Worm (Caenorhabditis elegans) whole organism, L2 larva: ENCODE measurements around the gene Y116A8C.23.
"Not testable (repeated sequence)": the region's sequence is repeated elsewhere in the genome, so short reads cannot be mapped to it uniquely, and the experiment has no call there.

Experiments used
- C34F6.9 ChIP-seq: fragments of 150-350 bp; optimal IDR thresholded peaks from 2 replicates; lab custom pipeline; 2014; ENCODE audit warnings: missing biosample characterization, missing genetic modification characterization
- F13H6.1 ChIP-seq: sonication (generic microtip); optimal IDR thresholded peaks from 2 replicates; lab custom pipeline; 2016; ENCODE audit warnings: missing genetic modification characterization, missing compliant biosample characterization
- R02D3.7 ChIP-seq: fragments of 150-350 bp; optimal IDR thresholded peaks from 2 replicates; lab custom pipeline; 2014; ENCODE audit warnings: missing biosample characterization, missing genetic modification characterization
- Y55F3AM.14 ChIP-seq: fragments of 200-800 bp; sonication (Bioruptor generic); optimal IDR thresholded peaks from 2 replicates; lab custom pipeline; 2018; ENCODE audit warnings: mild to moderate bottlenecking, missing genetic modification characterization, missing compliant biosample characterization
- ZK546.5 ChIP-seq: sonication (generic microtip); optimal IDR thresholded peaks from 2 replicates; lab custom pipeline; 2017; ENCODE audit warnings: missing biosample characterization, missing genetic modification characterization
- aly-2 ChIP-seq: fragments of 150-350 bp; optimal IDR thresholded peaks from 2 replicates; lab custom pipeline; 2014; ENCODE audit warnings: missing biosample characterization, missing genetic modification characterization
- blmp-1 ChIP-seq: sonication (generic microtip); optimal IDR thresholded peaks from 2 replicates; lab custom pipeline; 2017; ENCODE audit warnings: missing genetic modification characterization, mild to moderate bottlenecking, missing compliant biosample characterization, antibody characterized with exemption, moderate library complexity; ENCODE audit not compliant: insufficient read depth
- ceh-16 ChIP-seq: fragments of 150-350 bp; optimal IDR thresholded peaks from 2 replicates; lab custom pipeline; 2014; ENCODE audit warnings: missing biosample characterization, missing genetic modification characterization
- ceh-82 ChIP-seq: fragments of 150-350 bp; optimal IDR thresholded peaks from 2 replicates; lab custom pipeline; 2014; ENCODE audit warnings: missing biosample characterization, missing genetic modification characterization
- crh-2 ChIP-seq: sonication (generic microtip); optimal IDR thresholded peaks from 2 replicates; lab custom pipeline; 2017; ENCODE audit warnings: missing biosample characterization, missing genetic modification characterization
- dmd-4 ChIP-seq: sonication (generic microtip); optimal IDR thresholded peaks from 2 replicates; lab custom pipeline; 2017; ENCODE audit warnings: missing biosample characterization, missing genetic modification characterization
- elt-1 ChIP-seq: fragments of 150-350 bp; optimal IDR thresholded peaks from 2 replicates; lab custom pipeline; 2014; ENCODE audit warnings: missing biosample characterization, missing genetic modification characterization
- elt-3 ChIP-seq: sonication (generic microtip); optimal IDR thresholded peaks from 2 replicates; lab custom pipeline; 2017; ENCODE audit warnings: missing biosample characterization, missing genetic modification characterization
- gmeb-1 ChIP-seq: fragments of 150-350 bp; optimal IDR thresholded peaks from 2 replicates; lab custom pipeline; 2014; ENCODE audit warnings: missing biosample characterization, missing genetic modification characterization
- lin-11 ChIP-seq: fragments of 150-350 bp; sonication (generic microtip); optimal IDR thresholded peaks from 2 replicates; lab custom pipeline; 2014; ENCODE audit warnings: missing biosample characterization, missing genetic modification characterization, inconsistent platforms, mixed read lengths
- lin-13 ChIP-seq: fragments of 150-350 bp; optimal IDR thresholded peaks from 2 replicates; lab custom pipeline; 2014; ENCODE audit warnings: missing biosample characterization, missing genetic modification reagents, missing genetic modification characterization
- lin-39 ChIP-seq: fragments of 150-350 bp; optimal IDR thresholded peaks from 2 replicates; lab custom pipeline; 2014; ENCODE audit warnings: missing biosample characterization, missing genetic modification reagents, missing genetic modification characterization
- mab-5 ChIP-seq: fragments of 150-350 bp; optimal IDR thresholded peaks from 2 replicates; lab custom pipeline; 2014; ENCODE audit warnings: missing biosample characterization, missing genetic modification characterization
- mbf-1 ChIP-seq: sonication (generic microtip); optimal IDR thresholded peaks from 2 replicates; lab custom pipeline; 2017; ENCODE audit warnings: missing biosample characterization, missing genetic modification characterization
- mdl-1 ChIP-seq, 2 experiments: fragments of 150-350 bp in 1 of 2; sonication (generic microtip) in 1 of 2; optimal IDR thresholded peaks; 2 replicates each; lab custom pipeline; 2017; ENCODE audit warnings: missing biosample characterization in 2 of 2, missing genetic modification characterization in 2 of 2
- nhr-10 ChIP-seq: sonication (generic microtip); optimal IDR thresholded peaks from 2 replicates; lab custom pipeline; 2017; ENCODE audit warnings: missing biosample characterization, missing genetic modification characterization
- nhr-12 ChIP-seq: fragments of 150-350 bp; optimal IDR thresholded peaks from 2 replicates; lab custom pipeline; 2014; ENCODE audit warnings: missing biosample characterization, missing genetic modification characterization
- nhr-129 ChIP-seq: fragments of 150-350 bp; optimal IDR thresholded peaks from 2 replicates; lab custom pipeline; 2014; ENCODE audit warnings: missing biosample characterization, missing genetic modification characterization
- nhr-23 ChIP-seq: fragments of 150-350 bp; optimal IDR thresholded peaks from 2 replicates; lab custom pipeline; 2014; ENCODE audit warnings: missing biosample characterization, missing genetic modification reagents, missing genetic modification characterization
- sem-4 ChIP-seq: fragments of 150-350 bp; optimal IDR thresholded peaks from 2 replicates; lab custom pipeline; 2014; ENCODE audit warnings: missing biosample characterization, missing genetic modification reagents, missing genetic modification characterization
- sma-3 ChIP-seq: sonication (generic microtip); optimal IDR thresholded peaks from 2 replicates; lab custom pipeline; 2016; ENCODE audit warnings: missing genetic modification reagents, missing genetic modification characterization, missing compliant biosample characterization
- sma-9 ChIP-seq, 2 experiments: fragments of 150-350 bp in 1 of 2; sonication (generic microtip) in 1 of 2; optimal IDR thresholded peaks; 2 replicates each; lab custom pipeline; 2014 to 2016; ENCODE audit warnings: missing genetic modification characterization in 2 of 2, mild to moderate bottlenecking in 1 of 2, missing biosample characterization in 1 of 2, missing compliant biosample characterization in 1 of 2, missing genetic modification reagents in 1 of 2, moderate library complexity in 1 of 2
- snpc-4 ChIP-seq: fragments of 150-350 bp; optimal IDR thresholded peaks from 2 replicates; lab custom pipeline; 2014; ENCODE audit warnings: missing biosample characterization, missing genetic modification characterization
- unc-39 ChIP-seq: fragments of 150-350 bp; optimal IDR thresholded peaks from 2 replicates; lab custom pipeline; 2014; ENCODE audit warnings: missing biosample characterization, missing genetic modification characterization
- unc-55 ChIP-seq: fragments of 150-350 bp; sonication (generic microtip); optimal IDR thresholded peaks from 3 replicates; lab custom pipeline; 2014; ENCODE audit warnings: missing biosample characterization, missing genetic modification reagents, missing genetic modification characterization
- unc-62 ChIP-seq: fragments of 150-350 bp; optimal IDR thresholded peaks from 2 replicates; lab custom pipeline; 2014; ENCODE audit warnings: missing biosample characterization, missing genetic modification reagents, missing genetic modification characterization
- zag-1 ChIP-seq: fragments of 150-350 bp; optimal IDR thresholded peaks from 2 replicates; lab custom pipeline; 2014; ENCODE audit warnings: missing biosample characterization, missing genetic modification characterization

Gene Y116A8C.23

DNA sequence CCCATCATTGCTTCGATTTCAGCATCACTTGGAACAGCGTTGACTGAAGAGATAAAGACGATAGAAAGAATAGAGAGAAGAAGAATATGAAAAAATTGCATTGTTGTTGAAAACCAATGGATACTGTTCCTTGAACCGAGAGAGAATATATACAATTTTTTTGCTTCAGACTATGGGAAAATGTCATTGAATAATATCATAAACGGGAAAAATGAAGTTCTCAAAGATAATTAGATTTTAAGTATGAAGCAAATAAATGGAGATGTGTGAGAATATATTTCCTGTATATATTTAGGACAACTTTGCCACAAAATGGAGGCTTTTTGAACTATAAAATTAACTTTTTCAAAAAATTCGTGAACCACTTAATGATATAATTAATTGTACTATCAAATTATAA lies 4.7 kb downstream of the Y116A8C.23 start, which contains the start of gene Y116A8C.44:
Gene Y116A8C.44 (minus strand): TSS at position 101 of the 400 bp plus-strand sequence.
- no peak for TF ChIP-seq blmp-1 (tag; lab: Kevin White, UChicago)
- TF ChIP-seq lin-13 (GFP tag; lab: Kevin White, UChicago), result no peak
- TF ChIP-seq gmeb-1 (tag; lab: Kevin White, UChicago), result no peak
- TF ChIP-seq elt-1, result no peak
- TF ChIP-seq sma-3 (GFP tag; lab: Kevin White, UChicago), result no peak
- no peak for TF ChIP-seq crh-2 (tag; lab: Kevin White, UChicago)
- no peak for TF ChIP-seq unc-55
- TF ChIP-seq R02D3.7, result no peak
- TF ChIP-seq snpc-4 (tag; lab: Kevin White, UChicago), result no peak
- no peak for TF ChIP-seq nhr-23
- no peak for TF ChIP-seq ZK546.5
- no peak for TF ChIP-seq elt-3 (tag; lab: Kevin White, UChicago)
- no peak for TF ChIP-seq C34F6.9 (tag; lab: Kevin White, UChicago)
- TF ChIP-seq lin-39 (tag; lab: Kevin White, UChicago), result no peak

DNA sequence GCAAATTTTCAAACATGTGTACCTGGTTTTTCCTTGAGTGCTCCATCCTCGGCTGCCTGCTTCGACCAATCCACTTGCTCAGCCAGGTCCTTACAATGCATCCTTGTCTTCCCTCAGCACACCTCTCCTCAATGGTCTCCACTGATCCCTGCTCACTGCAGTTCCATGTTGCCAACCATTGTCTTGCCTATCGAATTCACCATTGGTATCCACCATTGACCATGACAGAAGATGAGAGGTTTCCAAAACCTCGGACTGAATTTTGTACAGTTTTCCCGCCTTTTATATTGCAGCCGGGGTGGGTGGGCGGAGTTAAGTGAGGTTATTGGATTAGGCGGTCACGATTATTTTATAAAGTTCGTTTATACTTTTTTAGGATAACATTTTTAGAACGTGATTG lies 10.3 kb downstream of the Y116A8C.23 start, which contains the start of gene Y116A8C.467:
Gene Y116A8C.467 (minus strand): TSS at position 101 of the 400 bp plus-strand sequence.
- TF ChIP-seq nhr-129 (tag; lab: Kevin White, UChicago); sem-4 (tag; lab: Kevin White, UChicago); unc-55: not testable (repeated sequence)
- TF ChIP-seq, all 48 proteins: peak for 0; not testable (repeated sequence) for 48

- not testable (repeated sequence) for TF ChIP-seq nhr-23; C34F6.9 (tag; lab: Kevin White, UChicago); unc-62
- TF ChIP-seq, all 48 proteins: peak for 0; not testable (repeated sequence) for 48
Observed at ce11 chrIV:17064937-17065336, 11.6 kb downstream of the Y116A8C.23 start, which contains the start of gene Y116A8C.465. Gene Y116A8C.465, plus strand, starts transcription at chrIV:17065237.

ce11 chrIV:17070791-17071190 lies 17.4 kb downstream of the Y116A8C.23 start, which contains the start of gene Y116A8C.24:
Gene Y116A8C.24, minus strand, starts transcription at chrIV:17070891.
- TF ChIP-seq sem-4 (tag; lab: Kevin White, UChicago); aly-2; mab-5 (tag; lab: Kevin White, UChicago): not testable (repeated sequence)
- TF ChIP-seq, all 48 proteins: peak for 0; not testable (repeated sequence) for 48

DNA sequence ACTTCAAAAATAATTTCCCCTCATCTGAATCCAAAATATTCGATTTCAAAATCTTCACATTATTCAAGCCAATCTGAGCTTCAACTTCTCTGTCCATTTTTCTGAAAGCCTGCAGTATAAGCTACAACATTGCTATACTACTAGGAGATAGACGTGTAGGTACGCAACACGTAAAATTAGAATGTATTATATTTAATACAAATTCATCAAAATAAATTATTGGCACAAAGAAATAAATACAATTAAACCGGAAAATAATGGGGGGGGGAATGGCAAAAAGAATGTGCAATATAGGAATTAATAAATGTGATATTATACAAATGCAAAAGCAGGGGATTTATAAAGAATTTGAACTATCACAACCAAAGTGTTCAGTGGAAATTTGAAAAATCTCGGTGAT lies 25.3 kb downstream of the Y116A8C.23 start, which contains the start of gene Y116A8C.25:
Gene Y116A8C.25 (minus strand): TSS at position 101 of the 400 bp plus-strand sequence.
- TF ChIP-seq crh-2 (tag; lab: Kevin White, UChicago) (no peak), blmp-1 (tag; lab: Kevin White, UChicago) (no peak), sma-9 (GFP tag; optimal IDR thresholded peaks at IDR 0.05; lab: Kevin White, UChicago) (no peak), sma-9 (tag; optimal IDR thresholded peaks at IDR 0.05; lab: Kevin White, UChicago) (no peak), Y55F3AM.14 (GFP tag; lab: Kevin White, UChicago) (no peak), mab-5 (tag; lab: Kevin White, UChicago) (no peak), lin-13 (GFP tag; lab: Kevin White, UChicago) (no peak), R02D3.7 (no peak), dmd-4 (tag; lab: Kevin White, UChicago) (no peak), lin-11 (tag; lab: Kevin White, UChicago) (no peak), F13H6.1 (tag; lab: Kevin White, UChicago) (no peak), mbf-1 (tag; lab: Kevin White, UChicago) (no peak), nhr-12 (tag; lab: Kevin White, UChicago) (no peak), ceh-16 (tag; lab: Kevin White, UChicago) (no peak), snpc-4 (tag; lab: Kevin White, UChicago) (no peak), nhr-10 (tag; lab: Kevin White, UChicago) (no peak), sem-4 (tag; lab: Kevin White, UChicago) (no peak), ceh-82 (tag; lab: Kevin White, UChicago) (no peak), mdl-1 (tag; optimal IDR thresholded peaks at IDR 0.05; lab: Kevin White, UChicago) (no peak), unc-39 (tag; lab: Kevin White, UChicago) (no peak), zag-1 (tag; lab: Kevin White, UChicago) (no peak)
- TF ChIP-seq, all 48 proteins: peak for 0
